Fruit fly (Drosophila melanogaster) whole organism, wandering third instar larva: ENCODE data around the gene sc.

ENCODE experiments used
- Abd-B ChIP-seq: fragments of >200 bp; optimal IDR thresholded peaks from 2 replicates; lab custom pipeline; 2017; ENCODE audit warnings: missing biosample characterization, missing genetic modification characterization
- HLH106 ChIP-seq: fragments of 200-800 bp; optimal IDR thresholded peaks from 3 replicates; lab custom pipeline; 2019; ENCODE audit warnings: missing biosample characterization, mild to moderate bottlenecking, missing genetic modification characterization, moderate library complexity
- OdsH ChIP-seq: fragments of 200-800 bp; sonication (Bioruptor generic); optimal IDR thresholded peaks from 2 replicates; lab custom pipeline; 2016; ENCODE audit warnings: missing biosample characterization, mild to moderate bottlenecking, missing genetic modification characterization
- Sp1 ChIP-seq: fragments of 200-800 bp; sonication (Bioruptor generic); optimal IDR thresholded peaks from 3 replicates; lab custom pipeline; 2019; ENCODE audit warnings: missing biosample characterization, mild to moderate bottlenecking, missing genetic modification characterization, moderate library complexity
- dmrt93B ChIP-seq: fragments of 200-800 bp; sonication (Bioruptor generic); optimal IDR thresholded peaks from 2 replicates; lab custom pipeline; 2018; ENCODE audit warnings: missing biosample characterization, mild to moderate bottlenecking, missing genetic modification characterization
- ey ChIP-seq: fragments of 200-800 bp; sonication (Bioruptor generic); optimal IDR thresholded peaks from 2 replicates; lab custom pipeline; 2016; ENCODE audit warnings: missing biosample characterization, missing genetic modification characterization
- foxo ChIP-seq, 2 experiments: fragments of 200-800 bp; sonication (Bioruptor generic); optimal IDR thresholded peaks; 2 replicates in 1 of 2; 3 replicates in 1 of 2; lab custom pipeline; 2016 to 2017; ENCODE audit warnings: missing biosample characterization in 2 of 2, missing genetic modification characterization in 2 of 2
- fru ChIP-seq: fragments of 200-800 bp; sonication (Bioruptor generic); optimal IDR thresholded peaks from 3 replicates; lab custom pipeline; 2016; ENCODE audit warnings: missing biosample characterization, mild to moderate bottlenecking, missing genetic modification characterization
- h ChIP-seq: fragments of 200-800 bp; sonication (Bioruptor generic); optimal IDR thresholded peaks from 3 replicates; lab custom pipeline; 2016; ENCODE audit warnings: missing biosample characterization, mild to moderate bottlenecking, missing genetic modification characterization
- sv ChIP-seq: fragments of 200-800 bp; sonication (Bioruptor generic); optimal IDR thresholded peaks from 3 replicates; lab custom pipeline; 2016; ENCODE audit warnings: missing biosample characterization, missing genetic modification characterization
- woc ChIP-seq: sonication (Bioruptor generic); optimal IDR thresholded peaks from 2 replicates; lab custom pipeline; 2016; ENCODE audit warnings: missing biosample characterization, mild to moderate bottlenecking, missing genetic modification characterization

Gene sc

DNA sequence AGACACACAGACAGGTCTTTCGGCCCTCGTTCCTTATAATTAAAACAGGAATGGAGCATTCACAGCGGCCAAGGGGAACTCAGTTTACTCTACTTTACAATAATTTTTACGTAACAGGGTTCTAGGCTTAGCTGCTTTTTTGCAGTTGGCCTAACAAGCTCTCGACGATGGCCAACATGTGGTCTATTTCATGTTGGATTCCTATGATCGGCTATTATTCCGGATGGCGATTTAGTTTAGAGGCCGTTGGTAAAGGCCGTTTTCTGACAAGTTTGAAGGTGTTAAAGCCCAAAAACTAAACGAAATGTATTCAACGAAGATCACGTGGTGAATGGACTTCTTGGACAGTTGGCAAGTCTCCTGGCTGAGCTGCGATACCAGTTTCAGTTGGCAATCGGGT, 50.1 kb downstream of the sc start:
- peak; percentile 19 for TF ChIP-seq ey (GFP tag; lab: Kevin White, UChicago)
- TF ChIP-seq sv (GFP tag; lab: Kevin White, UChicago) = no peak
- peak; percentile 17 for TF ChIP-seq OdsH (GFP tag; lab: Kevin White, UChicago)
- TF ChIP-seq fru (GFP tag; lab: Kevin White, UChicago) = peak; percentile 56
- TF ChIP-seq h = no peak
- peak in 1 of 2 experiments; percentile 42 for TF ChIP-seq foxo (GFP tag; optimal IDR thresholded peaks at IDR 0.05; lab: Kevin White, UChicago)
- TF ChIP-seq dmrt93B (GFP tag; lab: Kevin White, UChicago) = peak; percentile 9
- peak; percentile 34 for TF ChIP-seq HLH106
- peak; percentile 63 for TF ChIP-seq woc
- TF ChIP-seq Abd-B (GFP tag; lab: Kevin White, UChicago) = no peak
- peak; percentile 36 for TF ChIP-seq Sp1 (GFP tag; lab: Kevin White, UChicago)
